Fruit fly (Drosophila melanogaster) whole organism, prepupa: ENCODE measurements around the gene p130CAS.
A peak's percentile ranks its signal among the peaks of the same experiment; 100 is the strongest.

Experiments used
- Blimp-1 ChIP-seq: fragments of 200-800 bp; sonication (Bioruptor generic); optimal IDR thresholded peaks from 3 replicates; lab custom pipeline; 2017; ENCODE audit warnings: missing biosample characterization, missing genetic modification characterization, mild to moderate bottlenecking, moderate library complexity, missing genetic modification reagents
- CG10669 ChIP-seq: fragments of 200-800 bp; sonication (Bioruptor generic); optimal IDR thresholded peaks from 3 replicates; lab custom pipeline; 2018; ENCODE audit warnings: missing biosample characterization, mild to moderate bottlenecking, missing genetic modification characterization, moderate library complexity
- CG11294 ChIP-seq: fragments of 200-800 bp; sonication (Bioruptor generic); IDR thresholded peaks from 2 replicates; pipeline ENCODE4 v1.3.6; 2022; ENCODE audit warnings: missing biosample characterization, missing genetic modification characterization
- CG11762 ChIP-seq: fragments of 200-800 bp; sonication (Bioruptor generic); optimal IDR thresholded peaks from 3 replicates; lab custom pipeline; 2016; ENCODE audit warnings: missing biosample characterization, missing genetic modification characterization; ENCODE audit not compliant: insufficient read depth
- CG1621 ChIP-seq: fragments of 200-800 bp; sonication (Bioruptor generic); optimal IDR thresholded peaks from 3 replicates; lab custom pipeline; 2018; ENCODE audit warnings: missing biosample characterization, mild to moderate bottlenecking, missing genetic modification characterization
- CG3032 ChIP-seq: fragments of 200-800 bp; optimal IDR thresholded peaks from 2 replicates; lab custom pipeline; 2019; ENCODE audit warnings: missing biosample characterization, mild to moderate bottlenecking, missing genetic modification characterization, moderate library complexity
- CG31627 ChIP-seq: fragments of 200-800 bp; sonication (Bioruptor generic); optimal IDR thresholded peaks from 3 replicates; lab custom pipeline; 2016; ENCODE audit warnings: missing biosample characterization, missing genetic modification characterization
- CG32006 ChIP-seq: fragments of 200-800 bp; sonication (Bioruptor generic); optimal IDR thresholded peaks from 3 replicates; lab custom pipeline; 2017; ENCODE audit warnings: missing biosample characterization, mild to moderate bottlenecking, missing genetic modification characterization
- CG34406 ChIP-seq: fragments of 200-800 bp; sonication (Bioruptor generic); optimal IDR thresholded peaks from 3 replicates; lab custom pipeline; 2016; ENCODE audit warnings: missing biosample characterization, missing genetic modification characterization
- CG3919 ChIP-seq: fragments of 200-800 bp; sonication (Bioruptor generic); optimal IDR thresholded peaks from 3 replicates; lab custom pipeline; 2016; ENCODE audit warnings: missing biosample characterization, missing genetic modification characterization
- CG6276 ChIP-seq: fragments of 200-800 bp; sonication (Bioruptor generic); optimal IDR thresholded peaks from 2 replicates; lab custom pipeline; 2017; ENCODE audit warnings: missing biosample characterization, mild to moderate bottlenecking, missing genetic modification characterization
- CG6792 ChIP-seq: fragments of 200-800 bp; sonication (Bioruptor generic); optimal IDR thresholded peaks from 3 replicates; lab custom pipeline; 2016; ENCODE audit warnings: missing biosample characterization, missing genetic modification characterization
- CG6808 ChIP-seq: fragments of 200-800 bp; sonication (Bioruptor generic); optimal IDR thresholded peaks from 3 replicates; lab custom pipeline; 2017; ENCODE audit warnings: missing biosample characterization, missing genetic modification characterization, mild to moderate bottlenecking, moderate library complexity, missing genetic modification reagents
- CG6854 ChIP-seq: fragments of 200-800 bp; sonication (Bioruptor generic); optimal IDR thresholded peaks from 2 replicates; lab custom pipeline; 2017; ENCODE audit warnings: missing biosample characterization, mild to moderate bottlenecking, missing genetic modification characterization
- CG8119 ChIP-seq: fragments of 200-800 bp; sonication (Bioruptor generic); IDR thresholded peaks from 3 replicates; pipeline ENCODE4 v1.3.6; 2022; ENCODE audit warnings: missing biosample characterization, missing genetic modification characterization
- CG8319 ChIP-seq: fragments of 200-800 bp; sonication (Bioruptor generic); optimal IDR thresholded peaks from 3 replicates; lab custom pipeline; 2016; ENCODE audit warnings: missing biosample characterization, missing genetic modification characterization
- Eip75B ChIP-seq: fragments of 200-800 bp; sonication (Bioruptor generic); optimal IDR thresholded peaks from 3 replicates; lab custom pipeline; 2016; ENCODE audit warnings: missing biosample characterization, missing genetic modification characterization
- Eip78C ChIP-seq: fragments of 200-800 bp; sonication (Bioruptor generic); peaks from one replicate; lab custom pipeline; 2016; ENCODE audit warnings: missing biosample characterization, missing genetic modification characterization
- Eip93F ChIP-seq: fragments of 200-800 bp; sonication (Bioruptor generic); optimal IDR thresholded peaks from 2 replicates; lab custom pipeline; 2016; ENCODE audit warnings: missing biosample characterization, mild to moderate bottlenecking, missing genetic modification characterization
- Ets21C ChIP-seq: fragments of 200-800 bp; sonication (Bioruptor generic); optimal IDR thresholded peaks from 3 replicates; lab custom pipeline; 2016; ENCODE audit warnings: missing biosample characterization, missing genetic modification characterization
- Ets96B ChIP-seq: fragments of 200-800 bp; optimal IDR thresholded peaks from 2 replicates; lab custom pipeline; 2019; ENCODE audit warnings: missing biosample characterization, mild to moderate bottlenecking, missing genetic modification characterization, moderate library complexity
- Gug ChIP-seq: fragments of 200-800 bp; sonication (Bioruptor generic); IDR thresholded peaks from 2 replicates; pipeline ENCODE4 v1.3.6; 2022; ENCODE audit warnings: missing biosample characterization, missing genetic modification characterization
- Hr39 ChIP-seq: fragments of 200-800 bp; sonication (Bioruptor generic); optimal IDR thresholded peaks from 2 replicates; lab custom pipeline; 2016; ENCODE audit warnings: missing biosample characterization, missing genetic modification characterization
- OdsH ChIP-seq: fragments of 200-800 bp; sonication (Bioruptor generic); optimal IDR thresholded peaks from 3 replicates; lab custom pipeline; 2016; ENCODE audit warnings: missing biosample characterization, missing genetic modification characterization
- Sox102F ChIP-seq: fragments of 200-800 bp; sonication (Bioruptor generic); optimal IDR thresholded peaks from 2 replicates; lab custom pipeline; 2016; ENCODE audit warnings: missing biosample characterization, mild to moderate bottlenecking, missing genetic modification characterization
- Sox14 ChIP-seq: fragments of 200-800 bp; sonication (Bioruptor generic); optimal IDR thresholded peaks from 3 replicates; lab custom pipeline; 2016; ENCODE audit warnings: missing biosample characterization, missing genetic modification characterization
- Sox15 ChIP-seq: fragments of 200-800 bp; sonication (Bioruptor generic); optimal IDR thresholded peaks from 3 replicates; lab custom pipeline; 2016; ENCODE audit warnings: missing biosample characterization, missing genetic modification characterization
- acj6 ChIP-seq: fragments of 200-800 bp; sonication (Bioruptor generic); optimal IDR thresholded peaks from 3 replicates; lab custom pipeline; 2016; ENCODE audit warnings: missing biosample characterization, missing genetic modification characterization
- dsx ChIP-seq: fragments of 200-800 bp; optimal IDR thresholded peaks from 3 replicates; lab custom pipeline; 2019; ENCODE audit warnings: missing biosample characterization, mild to moderate bottlenecking, missing genetic modification characterization, moderate library complexity; ENCODE audit not compliant: poor library complexity, severe bottlenecking
- eg ChIP-seq: fragments of 200-800 bp; sonication (Bioruptor generic); IDR thresholded peaks from 3 replicates; pipeline ENCODE4 v1.3.6; 2022; ENCODE audit warnings: missing biosample characterization, missing genetic modification characterization
- esn ChIP-seq: fragments of 200-800 bp; sonication (Bioruptor generic); optimal IDR thresholded peaks from 2 replicates; lab custom pipeline; 2016; ENCODE audit warnings: missing biosample characterization, mild to moderate bottlenecking, missing genetic modification characterization, moderate library complexity
- net ChIP-seq: fragments of 200-800 bp; sonication (Bioruptor generic); optimal IDR thresholded peaks from 3 replicates; lab custom pipeline; 2016; ENCODE audit warnings: missing biosample characterization, missing genetic modification characterization
- pdm3 ChIP-seq: fragments of 200-800 bp; sonication (Bioruptor generic); optimal IDR thresholded peaks from 3 replicates; lab custom pipeline; 2016; ENCODE audit warnings: missing biosample characterization, missing genetic modification characterization
- salr ChIP-seq, 2 experiments: fragments of 200-800 bp; sonication (Bioruptor generic); optimal IDR thresholded peaks; 3 replicates each; lab custom pipeline; 2016 to 2018; ENCODE audit warnings: missing biosample characterization in 2 of 2, missing genetic modification characterization in 2 of 2, mild to moderate bottlenecking in 1 of 2
- svp ChIP-seq: fragments of 200-800 bp; sonication (Bioruptor generic); peaks from one replicate; lab custom pipeline; 2016; ENCODE audit warnings: missing biosample characterization, missing genetic modification characterization
- topi ChIP-seq: fragments of 200-800 bp; sonication (Bioruptor generic); optimal IDR thresholded peaks from 3 replicates; lab custom pipeline; 2016; ENCODE audit warnings: missing biosample characterization, missing genetic modification characterization

Gene p130CAS

DNA sequence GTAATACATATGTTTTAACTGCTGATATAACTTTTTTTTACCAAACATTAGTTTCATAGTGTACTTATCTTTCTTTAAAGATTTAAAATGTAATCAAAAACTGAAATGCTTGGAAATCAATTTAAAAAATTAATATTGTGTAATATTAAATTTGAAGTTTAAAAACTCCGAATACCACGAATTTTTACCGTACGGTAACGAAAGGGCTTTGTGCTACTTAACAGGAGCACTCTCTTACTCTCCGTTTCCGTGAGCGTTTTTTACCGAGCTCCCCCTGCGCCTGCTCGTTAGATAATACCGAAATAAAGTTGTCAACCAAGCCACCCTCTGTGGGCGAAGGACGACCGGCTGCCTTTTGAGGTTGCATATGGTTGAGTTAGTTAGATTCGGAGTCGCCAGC is at the start of gene p130CAS, which contains the start of gene Dic61B:
Gene p130CAS, plus strand, starts transcription at position 396 of the 400 bp plus-strand sequence.
Gene Dic61B, minus strand, starts transcription at position 101 of the 400 bp plus-strand sequence.
- TF ChIP-seq dsx (GFP tag; lab: Kevin White, UChicago) (no peak), CG6792 (GFP tag; lab: Kevin White, UChicago) (no peak), CG3032 (tag; lab: Kevin White, UChicago) (no peak), esn (no peak), eg (no peak)

DNA sequence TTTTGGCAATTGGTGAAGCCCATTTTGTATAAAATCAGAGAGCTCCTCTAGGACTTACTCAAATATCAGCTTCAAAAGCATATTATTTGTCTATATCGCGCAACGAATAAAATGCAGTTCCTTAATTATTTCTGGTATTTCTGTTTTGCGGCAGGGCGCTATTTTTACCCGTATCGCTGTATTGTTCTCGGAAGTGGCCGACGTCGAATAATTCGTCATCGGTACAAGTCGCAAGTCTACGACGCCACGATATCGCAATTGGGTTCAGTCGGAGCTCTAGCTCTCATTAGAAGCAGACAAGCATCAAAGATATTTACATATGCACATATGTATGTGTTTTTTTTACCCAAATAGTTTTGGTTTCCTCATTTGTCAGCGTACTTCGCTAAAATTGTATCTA is 48.6 kb upstream of the p130CAS start:
- TF ChIP-seq Eip78C (GFP tag; lab: Kevin White, UChicago), result no peak
- no peak for TF ChIP-seq Hr39
- TF ChIP-seq Eip75B (GFP tag; lab: Kevin White, UChicago), result no peak
- TF ChIP-seq CG3919 (GFP tag; lab: Kevin White, UChicago), result no peak
- no peak for TF ChIP-seq Gug
- TF ChIP-seq acj6 (GFP tag; lab: Kevin White, UChicago), result no peak
- no peak for TF ChIP-seq svp
- no peak for TF ChIP-seq Blimp-1 (GFP tag; lab: Kevin White, UChicago)
- no peak for TF ChIP-seq pdm3 (GFP tag; lab: Kevin White, UChicago)
- no peak for TF ChIP-seq Eip93F (GFP tag; lab: Kevin White, UChicago)
- no peak for TF ChIP-seq CG31627 (GFP tag; lab: Kevin White, UChicago)
- TF ChIP-seq CG11762 (GFP tag; lab: Kevin White, UChicago), result no peak
- no peak for TF ChIP-seq salr (GFP tag; optimal IDR thresholded peaks at IDR 0.05; lab: Kevin White, UChicago)
- TF ChIP-seq esn, result no peak
- no peak for TF ChIP-seq CG11294
- no peak for TF ChIP-seq Sox15
- no peak for TF ChIP-seq OdsH
- TF ChIP-seq eg, result no peak
- TF ChIP-seq Ets21C (GFP tag; lab: Kevin White, UChicago), result no peak
- TF ChIP-seq, all 60 proteins: peak for 0

- TF ChIP-seq CG8319 (GFP tag; lab: Kevin White, UChicago) (no peak), dsx (GFP tag; lab: Kevin White, UChicago) (no peak), Sox14 (GFP tag; lab: Kevin White, UChicago) (no peak), Eip75B (GFP tag; lab: Kevin White, UChicago) (no peak), net (GFP tag; lab: Kevin White, UChicago) (no peak), CG6808 (no peak), CG10669 (GFP tag; lab: Kevin White, UChicago) (no peak), CG6276 (GFP tag; lab: Kevin White, UChicago) (no peak), CG1621 (no peak), CG34406 (no peak), CG6854 (GFP tag; lab: Kevin White, UChicago) (no peak), Sox102F (GFP tag; lab: Kevin White, UChicago) (no peak), CG31627 (GFP tag; lab: Kevin White, UChicago) (no peak), acj6 (GFP tag; lab: Kevin White, UChicago) (no peak)
Observed at dm6 chr3L:109058-109457, 43.6 kb upstream of the p130CAS start.

- peak; percentile 31 for TF ChIP-seq CG3032 (tag; lab: Kevin White, UChicago)
- TF ChIP-seq CG32006, result peak; percentile 25
- peak; percentile 18 for TF ChIP-seq Ets96B (tag; lab: Kevin White, UChicago)
- TF ChIP-seq Ets21C (GFP tag; lab: Kevin White, UChicago), result no peak
- peak; percentile 47 for TF ChIP-seq Eip78C (GFP tag; lab: Kevin White, UChicago)
- no peak for TF ChIP-seq CG8119 (GFP tag; lab: Robert Waterston, UW)
- peak; percentile 7 for TF ChIP-seq OdsH
- TF ChIP-seq topi (GFP tag; lab: Kevin White, UChicago), result no peak
Observed at dm6 chr3L:109936-110335, 42.7 kb upstream of the p130CAS start.
